Fruit fly (Drosophila melanogaster): ENCODE data around the gene SCCRO4.

DNA sequence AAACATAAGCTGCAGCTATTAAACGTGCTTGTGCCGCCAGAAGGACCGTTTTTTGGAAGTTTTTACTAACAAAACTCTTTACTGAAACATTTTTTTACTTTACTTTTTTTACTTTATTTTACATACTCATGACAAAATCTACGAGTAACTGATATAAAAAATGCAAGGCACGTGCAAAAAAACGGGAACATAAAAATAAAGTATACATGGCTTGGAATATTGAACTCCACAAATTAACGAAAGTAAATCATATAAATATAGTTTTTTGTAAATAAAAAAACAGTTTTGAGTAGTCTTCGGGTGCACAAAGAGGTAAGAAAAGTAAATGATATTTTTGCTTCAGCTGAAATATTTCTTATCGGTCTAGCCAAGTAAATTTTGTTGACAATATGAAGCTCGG is 21.4 kb downstream of the SCCRO4 start, which contains the start of gene Spn77Bb:
- no peak for TF ChIP-seq Mnt (GFP tag; optimal IDR thresholded peaks at IDR 0.05)
- TF ChIP-seq CG5204 (GFP tag; optimal IDR thresholded peaks at IDR 0.05) = no peak

Data from whole organism, adult.